Worm (Caenorhabditis elegans) whole organism, L2 larva: Measurements from ENCODE around the gene fbxa-86.

Experiments used
- C34F6.9 ChIP-seq: fragments of 150-350 bp; optimal IDR thresholded peaks from 2 replicates; lab custom pipeline; 2014; ENCODE audit warnings: missing biosample characterization, missing genetic modification characterization
- F13H6.1 ChIP-seq: sonication (generic microtip); optimal IDR thresholded peaks from 2 replicates; lab custom pipeline; 2016; ENCODE audit warnings: missing genetic modification characterization, missing compliant biosample characterization
- R02D3.7 ChIP-seq: fragments of 150-350 bp; optimal IDR thresholded peaks from 2 replicates; lab custom pipeline; 2014; ENCODE audit warnings: missing biosample characterization, missing genetic modification characterization
- alr-1 ChIP-seq: fragments of 150-350 bp; optimal IDR thresholded peaks from 2 replicates; lab custom pipeline; 2014; ENCODE audit warnings: missing biosample characterization, missing genetic modification characterization
- aly-2 ChIP-seq: fragments of 150-350 bp; optimal IDR thresholded peaks from 2 replicates; lab custom pipeline; 2014; ENCODE audit warnings: missing biosample characterization, missing genetic modification characterization
- blmp-1 ChIP-seq: sonication (generic microtip); optimal IDR thresholded peaks from 2 replicates; lab custom pipeline; 2017; ENCODE audit warnings: missing genetic modification characterization, mild to moderate bottlenecking, missing compliant biosample characterization, antibody characterized with exemption, moderate library complexity; ENCODE audit not compliant: insufficient read depth
- ceh-16 ChIP-seq: fragments of 150-350 bp; optimal IDR thresholded peaks from 2 replicates; lab custom pipeline; 2014; ENCODE audit warnings: missing biosample characterization, missing genetic modification characterization
- ceh-82 ChIP-seq: fragments of 150-350 bp; optimal IDR thresholded peaks from 2 replicates; lab custom pipeline; 2014; ENCODE audit warnings: missing biosample characterization, missing genetic modification characterization
- dmd-4 ChIP-seq: sonication (generic microtip); optimal IDR thresholded peaks from 2 replicates; lab custom pipeline; 2017; ENCODE audit warnings: missing biosample characterization, missing genetic modification characterization
- egl-27 ChIP-seq: sonication (generic microtip); optimal IDR thresholded peaks from 3 replicates; lab custom pipeline; 2017; ENCODE audit warnings: missing biosample characterization, missing genetic modification reagents, missing genetic modification characterization
- elt-1 ChIP-seq: fragments of 150-350 bp; optimal IDR thresholded peaks from 2 replicates; lab custom pipeline; 2014; ENCODE audit warnings: missing biosample characterization, missing genetic modification characterization
- elt-3 ChIP-seq: sonication (generic microtip); optimal IDR thresholded peaks from 2 replicates; lab custom pipeline; 2017; ENCODE audit warnings: missing biosample characterization, missing genetic modification characterization
- lin-11 ChIP-seq: fragments of 150-350 bp; sonication (generic microtip); optimal IDR thresholded peaks from 2 replicates; lab custom pipeline; 2014; ENCODE audit warnings: missing biosample characterization, missing genetic modification characterization, inconsistent platforms, mixed read lengths
- lin-39 ChIP-seq: fragments of 150-350 bp; optimal IDR thresholded peaks from 2 replicates; lab custom pipeline; 2014; ENCODE audit warnings: missing biosample characterization, missing genetic modification reagents, missing genetic modification characterization
- mab-5 ChIP-seq: fragments of 150-350 bp; optimal IDR thresholded peaks from 2 replicates; lab custom pipeline; 2014; ENCODE audit warnings: missing biosample characterization, missing genetic modification characterization
- mbf-1 ChIP-seq: sonication (generic microtip); optimal IDR thresholded peaks from 2 replicates; lab custom pipeline; 2017; ENCODE audit warnings: missing biosample characterization, missing genetic modification characterization
- nhr-10 ChIP-seq: sonication (generic microtip); optimal IDR thresholded peaks from 2 replicates; lab custom pipeline; 2017; ENCODE audit warnings: missing biosample characterization, missing genetic modification characterization
- nhr-11 ChIP-seq: fragments of 150-350 bp; optimal IDR thresholded peaks from 2 replicates; lab custom pipeline; 2014; ENCODE audit warnings: missing biosample characterization, missing genetic modification characterization
- nhr-12 ChIP-seq: fragments of 150-350 bp; optimal IDR thresholded peaks from 2 replicates; lab custom pipeline; 2014; ENCODE audit warnings: missing biosample characterization, missing genetic modification characterization
- nhr-129 ChIP-seq: fragments of 150-350 bp; optimal IDR thresholded peaks from 2 replicates; lab custom pipeline; 2014; ENCODE audit warnings: missing biosample characterization, missing genetic modification characterization
- nhr-21 ChIP-seq: fragments of 150-350 bp; optimal IDR thresholded peaks from 2 replicates; lab custom pipeline; 2014; ENCODE audit warnings: missing biosample characterization, missing genetic modification characterization
- nhr-23 ChIP-seq: fragments of 150-350 bp; optimal IDR thresholded peaks from 2 replicates; lab custom pipeline; 2014; ENCODE audit warnings: missing biosample characterization, missing genetic modification reagents, missing genetic modification characterization
- nhr-6 ChIP-seq: fragments of 150-350 bp; optimal IDR thresholded peaks from 2 replicates; lab custom pipeline; 2014; ENCODE audit warnings: missing biosample characterization, missing genetic modification characterization
- peb-1 ChIP-seq: fragments of 150-350 bp; optimal IDR thresholded peaks from 2 replicates; lab custom pipeline; 2014; ENCODE audit warnings: missing biosample characterization, missing genetic modification characterization
- sma-3 ChIP-seq: sonication (generic microtip); optimal IDR thresholded peaks from 2 replicates; lab custom pipeline; 2016; ENCODE audit warnings: missing genetic modification reagents, missing genetic modification characterization, missing compliant biosample characterization
- snpc-4 ChIP-seq: fragments of 150-350 bp; optimal IDR thresholded peaks from 2 replicates; lab custom pipeline; 2014; ENCODE audit warnings: missing biosample characterization, missing genetic modification characterization
- unc-39 ChIP-seq: fragments of 150-350 bp; optimal IDR thresholded peaks from 2 replicates; lab custom pipeline; 2014; ENCODE audit warnings: missing biosample characterization, missing genetic modification characterization
- unc-55 ChIP-seq: fragments of 150-350 bp; sonication (generic microtip); optimal IDR thresholded peaks from 3 replicates; lab custom pipeline; 2014; ENCODE audit warnings: missing biosample characterization, missing genetic modification reagents, missing genetic modification characterization
- ztf-1 ChIP-seq: fragments of 200-800 bp; sonication (Bioruptor generic); conservative IDR thresholded peaks from 2 replicates; pipeline ENCODE4 v1.3.6; 2022; ENCODE audit warnings: missing genetic modification characterization, missing compliant biosample characterization

Gene fbxa-86

DNA sequence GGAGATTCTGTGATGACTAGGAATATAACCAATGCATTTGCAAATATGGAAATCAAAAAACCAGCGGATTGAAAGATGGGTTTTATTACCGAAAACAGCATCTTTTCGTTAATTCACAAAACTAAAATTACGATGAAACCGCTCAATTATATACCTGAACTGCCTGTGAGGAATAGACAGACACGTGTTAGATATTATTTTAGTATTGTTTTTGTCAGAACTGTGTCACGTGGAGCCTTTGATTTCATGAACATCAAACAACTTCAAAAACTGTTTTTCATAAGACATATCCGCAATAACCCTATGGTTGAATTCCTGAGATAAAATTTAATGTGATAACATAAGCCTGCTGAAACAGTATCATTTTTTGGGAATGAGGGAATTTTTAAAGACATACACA, 33.9 kb downstream of the fbxa-86 start, which contains the start of gene str-161:
str-161 (minus strand) TSS at position 101 of the 400 bp plus-strand sequence.
- TF ChIP-seq sma-3 (GFP tag; lab: Kevin White, UChicago) (no peak), nhr-12 (tag; lab: Kevin White, UChicago) (no peak), nhr-10 (no peak), F13H6.1 (no peak), alr-1 (no peak), blmp-1 (tag; lab: Kevin White, UChicago) (no peak), aly-2 (no peak), lin-39 (tag; lab: Kevin White, UChicago) (no peak), ztf-1 (GFP tag; lab: Robert Waterston, UW) (no peak), snpc-4 (tag; lab: Kevin White, UChicago) (no peak), mbf-1 (no peak)
- TF ChIP-seq, all 48 proteins: peak for 0

DNA sequence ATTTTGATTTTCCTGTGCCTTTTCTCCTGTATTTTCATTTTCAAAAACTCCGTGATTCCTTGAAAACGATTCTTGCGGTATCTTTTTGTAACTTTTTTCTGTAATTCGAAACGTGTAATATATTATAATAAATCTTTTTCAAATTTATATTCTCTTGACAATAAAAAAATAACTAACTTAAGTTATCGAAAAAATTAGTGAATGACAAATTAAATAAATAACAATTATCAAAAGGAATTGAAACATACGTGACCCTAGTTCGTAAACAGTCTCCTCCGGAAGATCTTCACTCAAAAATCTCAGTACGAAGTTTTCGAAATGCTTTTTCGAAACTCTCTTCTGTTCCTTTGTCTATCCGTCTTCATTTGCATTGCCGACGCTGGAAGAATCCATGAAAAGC, 47.3 kb downstream of the fbxa-86 start, which contains the start of gene T08B6.9:
T08B6.9 (plus strand) TSS at position 301 of the 400 bp plus-strand sequence.
- TF ChIP-seq nhr-11 (no peak), elt-1 (no peak), nhr-129 (tag; lab: Kevin White, UChicago) (no peak), F13H6.1 (no peak), mbf-1 (no peak), nhr-23 (no peak), R02D3.7 (tag; lab: Kevin White, UChicago) (no peak), mab-5 (tag; lab: Kevin White, UChicago) (no peak), peb-1 (tag; lab: Kevin White, UChicago) (no peak), C34F6.9 (tag; lab: Kevin White, UChicago) (no peak), unc-39 (tag; lab: Kevin White, UChicago) (no peak)

DNA sequence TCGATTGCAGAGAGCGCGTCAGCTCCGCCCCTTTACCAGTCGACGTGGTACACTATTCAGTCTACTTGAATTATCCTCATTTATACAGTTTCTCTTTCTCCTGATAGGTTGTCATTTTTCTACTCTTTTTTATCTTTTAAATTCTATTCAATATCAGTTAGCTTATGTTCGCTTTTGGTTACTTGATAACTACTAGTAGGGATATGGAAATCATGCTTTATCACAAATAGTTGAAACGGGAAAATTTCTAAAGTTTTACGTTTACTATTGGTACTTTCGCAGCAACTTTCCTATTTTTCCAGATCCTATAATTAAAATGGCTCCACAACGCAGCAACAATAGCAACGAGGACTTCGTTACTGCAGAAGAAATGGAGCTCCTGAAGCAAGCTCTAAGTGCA, 48.2 kb downstream of the fbxa-86 start, which contains the start of gene sgnh-1:
sgnh-1 (plus strand) TSS at position 301 of the 400 bp plus-strand sequence.
- no peak for TF ChIP-seq nhr-21
- no peak for TF ChIP-seq C34F6.9 (tag; lab: Kevin White, UChicago)
- no peak for TF ChIP-seq lin-39 (tag; lab: Kevin White, UChicago)
- no peak for TF ChIP-seq sma-3 (GFP tag; lab: Kevin White, UChicago)
- no peak for TF ChIP-seq mbf-1
- TF ChIP-seq ceh-82 (tag; lab: Kevin White, UChicago), result no peak
- TF ChIP-seq nhr-6 (tag; lab: Kevin White, UChicago), result no peak
- TF ChIP-seq lin-11 (tag; lab: Kevin White, UChicago), result no peak

DNA sequence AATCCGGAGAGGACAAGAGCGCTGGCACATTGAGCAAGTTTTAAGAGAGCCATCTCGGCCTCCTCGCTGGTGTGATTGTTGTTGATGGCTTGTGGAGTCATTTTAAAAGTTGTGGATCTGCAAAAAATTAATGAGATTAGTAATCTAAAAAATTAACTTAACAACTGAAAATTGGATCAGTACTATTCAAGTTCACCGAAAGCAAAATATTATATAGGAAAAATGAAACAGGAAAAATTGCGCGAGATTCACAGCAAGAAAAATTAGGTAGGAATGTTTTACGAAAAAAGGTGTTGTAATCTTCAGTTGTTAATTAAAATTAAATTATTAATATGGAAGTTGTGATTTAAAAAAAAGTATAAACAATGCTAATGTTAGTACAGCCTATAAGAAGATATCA, 50.6 kb downstream of the fbxa-86 start, which contains the start of gene T08B6.1:
T08B6.1 (minus strand) TSS at position 101 of the 400 bp plus-strand sequence.
- TF ChIP-seq nhr-23, result no peak
- no peak for TF ChIP-seq mab-5 (tag; lab: Kevin White, UChicago)
- TF ChIP-seq dmd-4 (tag; lab: Kevin White, UChicago), result no peak
- no peak for TF ChIP-seq egl-27
- no peak for TF ChIP-seq unc-55 (GFP tag; lab: Kevin White, UChicago)
- no peak for TF ChIP-seq ceh-16 (tag; lab: Kevin White, UChicago)
- TF ChIP-seq elt-3 (tag; lab: Kevin White, UChicago), result no peak
- no peak for TF ChIP-seq nhr-11
- TF ChIP-seq nhr-6 (tag; lab: Kevin White, UChicago), result no peak
- TF ChIP-seq peb-1 (tag; lab: Kevin White, UChicago), result no peak
- TF ChIP-seq nhr-129 (tag; lab: Kevin White, UChicago), result no peak
